Fruit fly (Drosophila melanogaster): ENCODE measurements around the gene RhoL.

Gene RhoL

dm6 chr3R:9494627-9495009 lies 7.8 kb downstream of the RhoL start, which contains the start of gene phu:
Gene phu, plus strand, starts transcription at chr3R:9494801.
- TF ChIP-seq grn (GFP tag; optimal IDR thresholded peaks at IDR 0.05) = peak; percentile 39
- peak; percentile 1 for TF ChIP-seq sug (tag; optimal IDR thresholded peaks at IDR 0.05)
- TF ChIP-seq CG2199 (GFP tag; IDR thresholded peaks at IDR 0.05) = 0 out of 3 replicates have a peak, but pooled peaks have one; percentile 9
- TF ChIP-seq cwo (GFP tag; optimal IDR thresholded peaks at IDR 0.05) = peak; percentile 96
- no peak for TF ChIP-seq CG12769 (tag; optimal IDR thresholded peaks at IDR 0.05)
- TF ChIP-seq CG7839 (tag; optimal IDR thresholded peaks at IDR 0.05) = peak; percentile 24
- no peak for TF ChIP-seq Nf-YC (tag; optimal IDR thresholded peaks at IDR 0.05)
- TF ChIP-seq Hr78 (GFP tag; optimal IDR thresholded peaks at IDR 0.05) = peak in 1 of 2 experiments; percentile 39
- no peak for TF ChIP-seq fd102C (GFP tag; optimal IDR thresholded peaks at IDR 0.05)
- TF ChIP-seq CG2875 (GFP tag; optimal IDR thresholded peaks at IDR 0.05) = no peak
- no peak for TF ChIP-seq Doc3 (GFP tag; IDR thresholded peaks at IDR 0.05; ENCODE audit: partially characterized antibody)
- TF ChIP-seq Pdp1 (GFP tag; optimal IDR thresholded peaks at IDR 0.05) = peak in 1 of 2 experiments; percentile 42
- no peak for TF ChIP-seq dan (GFP tag; IDR thresholded peaks at IDR 0.05)
- TF ChIP-seq chinmo (GFP tag; IDR thresholded peaks at IDR 0.05; ENCODE audit: partially characterized antibody) = 0 out of 4 replicates have a peak, but pooled peaks have one; percentile 27
- TF ChIP-seq Opbp (GFP tag; IDR thresholded peaks at IDR 0.05; ENCODE audit: partially characterized antibody) = no peak
- TF ChIP-seq CG3838 (GFP tag; optimal IDR thresholded peaks at IDR 0.05) = no peak
- 0 out of 3 replicates have a peak, but pooled peaks have one; percentile 8 for TF ChIP-seq croc (GFP tag; conservative IDR thresholded peaks at IDR 0.05)

- TF ChIP-seq danr (GFP tag; IDR thresholded peaks at IDR 0.05) (no peak), lab (GFP tag; optimal IDR thresholded peaks at IDR 0.05) (no peak), CG7963 (GFP tag; IDR thresholded peaks at IDR 0.05; ENCODE audit: partially characterized antibody) (no peak), CG13296 (GFP tag; optimal IDR thresholded peaks at IDR 0.05) (peak; percentile 2), slbo (GFP tag; IDR thresholded peaks at IDR 0.05) (0 out of 2 replicates have a peak, but pooled peaks have one; percentile 3), usp (GFP tag; optimal IDR thresholded peaks at IDR 0.05) (no peak), bigmax (GFP tag; optimal IDR thresholded peaks at IDR 0.05) (no peak), jing (GFP tag; optimal IDR thresholded peaks at IDR 0.05) (peak; percentile 3), CG9215 (GFP tag; IDR thresholded peaks at IDR 0.05) (peak; percentile 99), cad (GFP tag; optimal IDR thresholded peaks at IDR 0.05) (peak; percentile 85), Atf-2 (GFP tag; optimal IDR thresholded peaks at IDR 0.05) (no peak), CG8944 (GFP tag; optimal IDR thresholded peaks at IDR 0.05) (no peak), Nf-YB (GFP tag; optimal IDR thresholded peaks at IDR 0.05) (no peak), gfzf (GFP tag; optimal IDR thresholded peaks at IDR 0.05) (no peak), CG18764 (GFP tag; optimal IDR thresholded peaks at IDR 0.05) (no peak), CG1792 (GFP tag; optimal IDR thresholded peaks at IDR 0.05) (no peak), ems (GFP tag; optimal IDR thresholded peaks at IDR 0.05) (no peak), eve (GFP tag; optimal IDR thresholded peaks at IDR 0.05) (no peak), Asciz (GFP tag; optimal IDR thresholded peaks at IDR 0.05) (no peak), CG17328 (GFP tag; IDR thresholded peaks at IDR 0.05) (no peak), repo (GFP tag; optimal IDR thresholded peaks at IDR 0.05) (no peak), BtbVII (GFP tag; optimal IDR thresholded peaks at IDR 0.05) (no peak), CG14710 (tag; optimal IDR thresholded peaks at IDR 0.05) (peak; percentile 50), ranshi (GFP tag; IDR thresholded peaks at IDR 0.05) (0 out of 2 replicates have a peak, but pooled peaks have one; percentile 19), Ssrp (tag; optimal IDR thresholded peaks at IDR 0.05) (peak; percentile 55), CG34224 (GFP tag; IDR thresholded peaks at IDR 0.05; ENCODE audit: partially characterized antibody) (0 out of 3 replicates have a peak, but pooled peaks have one; percentile 24), ewg (GFP tag; optimal IDR thresholded peaks at IDR 0.05) (peak; percentile 100), CG13123 (GFP tag; optimal IDR thresholded peaks at IDR 0.05) (no peak), grn (GFP tag; optimal IDR thresholded peaks at IDR 0.05) (no peak), inv (GFP tag; IDR thresholded peaks at IDR 0.05; ENCODE audit: partially characterized antibody) (no peak)
Observed at dm6 chr3R:9493627-9494626, 8.5 kb downstream of the RhoL start, which contains the start of gene CG16779. Gene CG16779, minus strand, starts transcription at chr3R:9493677.
